Worm (Caenorhabditis elegans) whole organism, early embryonic: ENCODE data around the gene ufd-1.

Experiments
- B0310.2 ChIP-seq: sonication (generic microtip); optimal IDR thresholded peaks from 2 replicates; lab custom pipeline; 2016; ENCODE audit warnings: mild to moderate bottlenecking, missing genetic modification characterization, missing compliant biosample characterization
- ama-1 ChIP-seq: fragments of 150-350 bp; optimal IDR thresholded peaks from 2 replicates; lab custom pipeline; 2014
- ceh-13 ChIP-seq: fragments of 200-800 bp; sonication (Bioruptor generic); optimal IDR thresholded peaks from 2 replicates; lab custom pipeline; 2018; ENCODE audit warnings: mild to moderate bottlenecking, missing genetic modification characterization, missing compliant biosample characterization
- hmbx-1 ChIP-seq: sonication (generic microtip); optimal IDR thresholded peaks from 2 replicates; lab custom pipeline; 2016; ENCODE audit warnings: mild to moderate bottlenecking, missing genetic modification characterization, missing compliant biosample characterization
- hmg-4 ChIP-seq: fragments of 200-800 bp; sonication (Bioruptor generic); optimal IDR thresholded peaks from 2 replicates; lab custom pipeline; 2018; ENCODE audit warnings: mild to moderate bottlenecking, missing genetic modification characterization, missing compliant biosample characterization
- hnd-1 ChIP-seq: sonication (generic microtip); optimal IDR thresholded peaks from 2 replicates; lab custom pipeline; 2016; ENCODE audit warnings: missing genetic modification characterization, missing compliant biosample characterization
- pes-1 ChIP-seq: fragments of 200-800 bp; sonication (Bioruptor generic); IDR thresholded peaks from 2 replicates; pipeline ENCODE4 v1.3.6; 2022; ENCODE audit warnings: missing genetic modification reagents, missing genetic modification characterization, missing compliant biosample characterization
- scrt-1 ChIP-seq: fragments of 200-800 bp; sonication (Bioruptor generic); IDR thresholded peaks from 2 replicates; pipeline ENCODE4 v1.3.6; 2022; ENCODE audit warnings: missing genetic modification characterization, missing compliant biosample characterization
- tbx-11 ChIP-seq: fragments of 200-800 bp; sonication (Bioruptor generic); IDR thresholded peaks from 2 replicates; pipeline ENCODE4 v1.3.6; 2022; ENCODE audit warnings: missing genetic modification characterization, missing compliant biosample characterization
- tbx-37 ChIP-seq: fragments of 200-800 bp; sonication (Bioruptor generic); conservative IDR thresholded peaks from 2 replicates; pipeline ENCODE4 v1.3.6; 2022; ENCODE audit warnings: missing genetic modification reagents, missing genetic modification characterization, missing compliant biosample characterization

ce11 chrIV:12371879-12372278 is 41.2 kb upstream of the ufd-1 start, which contains the start of gene wdr-46:
- TF ChIP-seq tbx-11 (GFP tag; lab: Robert Waterston, UW): no peak
- no peak for TF ChIP-seq hmg-4
- no peak for TF ChIP-seq pes-1
- TF ChIP-seq tbx-37: no peak
- no peak for TF ChIP-seq B0310.2 (tag; lab: Kevin White, UChicago)
- TF ChIP-seq ama-1 (lab: Kevin White, UChicago): peak; percentile 67
- TF ChIP-seq hnd-1 (tag; lab: Kevin White, UChicago): no peak
- no peak for TF ChIP-seq hmbx-1 (tag; lab: Kevin White, UChicago)
- TF ChIP-seq scrt-1 (GFP tag; lab: Robert Waterston, UW): no peak
- TF ChIP-seq ceh-13: no peak
